Worm (Caenorhabditis elegans): ENCODE measurements around the gene chil-18.

- TF ChIP-seq flt-1 (GFP tag; IDR thresholded peaks at IDR 0.05) (no peak), tra-4 (tag; optimal IDR thresholded peaks at IDR 0.05) (no peak), pes-1 (GFP tag; IDR thresholded peaks at IDR 0.05) (no peak), sea-1 (GFP tag; conservative IDR thresholded peaks at IDR 0.05) (no peak), F13C5.2 (tag; optimal IDR thresholded peaks at IDR 0.05) (no peak), tbx-11 (GFP tag; IDR thresholded peaks at IDR 0.05) (no peak), B0310.2 (tag; optimal IDR thresholded peaks at IDR 0.05) (no peak), ama-1 (optimal IDR thresholded peaks at IDR 0.05) (no peak), aly-1 (tag; optimal IDR thresholded peaks at IDR 0.05) (no peak), hnd-1 (tag; optimal IDR thresholded peaks at IDR 0.05) (no peak), hmg-4 (GFP tag; optimal IDR thresholded peaks at IDR 0.05) (no peak), ets-7 (tag; optimal IDR thresholded peaks at IDR 0.05) (no peak)
Observed at ce11 chrII:9474367-9475105, 26.5 kb downstream of the chil-18 start, which contains the start of the genes chil-25 and chil-26.

All from whole organism, early embryonic.